Worm (Caenorhabditis elegans) whole organism, L4/young adult: ENCODE measurements around the gene F19H6.4.

Experiments used
- W03F9.2 ChIP-seq: fragments of 150-350 bp; optimal IDR thresholded peaks from 2 replicates; lab custom pipeline; 2014; ENCODE audit warnings: missing biosample characterization, missing genetic modification characterization
- him-1 ChIP-seq: sonication (generic microtip); optimal IDR thresholded peaks from 2 replicates; lab custom pipeline; 2016; ENCODE audit warnings: missing genotype, missing genetic modification reagents, missing genetic modification characterization, missing compliant biosample characterization

- TF ChIP-seq him-1 (tag; lab: Kevin White, UChicago): no peak
- no peak for TF ChIP-seq W03F9.2 (tag; lab: Kevin White, UChicago)
Measured at ce11 chrX:12406037-12406436, 40.5 kb downstream of the F19H6.4 start.
